Fruit fly (Drosophila melanogaster) whole organism, embryonic: ENCODE data around the gene Rrp45.

Experiments
- ATbp ChIP-seq: fragments of 200-800 bp; sonication (Bioruptor generic); optimal IDR thresholded peaks from 2 replicates; lab custom pipeline; 2017; ENCODE audit warnings: missing biosample characterization, mild to moderate bottlenecking, missing genetic modification characterization, missing genetic modification reagents
- CG10274 ChIP-seq: fragments of 200-800 bp; sonication (Bioruptor generic); optimal IDR thresholded peaks from 3 replicates; lab custom pipeline; 2017; ENCODE audit warnings: missing biosample characterization, mild to moderate bottlenecking, missing genetic modification characterization
- CG10959 ChIP-seq: fragments of 200-800 bp; sonication (Bioruptor generic); IDR thresholded peaks from 2 replicates; pipeline ENCODE4 v1.3.6; 2022; ENCODE audit warnings: missing biosample characterization, missing genetic modification characterization
- CG11456 ChIP-seq: fragments of 200-800 bp; sonication (Bioruptor generic); IDR thresholded peaks from 3 replicates; pipeline ENCODE4 v1.3.6; 2022; ENCODE audit warnings: missing biosample characterization, missing genetic modification characterization
- CG11695 ChIP-seq: fragments of 200-800 bp; sonication (Bioruptor generic); IDR thresholded peaks from 3 replicates; pipeline ENCODE4 v1.3.6; 2022; ENCODE audit warnings: missing biosample characterization, missing genetic modification characterization
- CG13123 ChIP-seq: fragments of 200-800 bp; sonication (Bioruptor generic); optimal IDR thresholded peaks from 2 replicates; lab custom pipeline; 2016; ENCODE audit warnings: missing biosample characterization, missing genetic modification characterization
- CG17186 ChIP-seq: fragments of 200-800 bp; sonication (Bioruptor generic); optimal IDR thresholded peaks from 3 replicates; lab custom pipeline; 2017; ENCODE audit warnings: missing biosample characterization, missing genetic modification reagents, missing genetic modification characterization
- CG17912 ChIP-seq: fragments of 200-800 bp; sonication (Bioruptor generic); optimal IDR thresholded peaks from 2 replicates; lab custom pipeline; 2018; ENCODE audit warnings: missing biosample characterization, mild to moderate bottlenecking, missing genetic modification characterization
- CG18476 ChIP-seq: fragments of 200-800 bp; sonication (Bioruptor generic); optimal IDR thresholded peaks from 2 replicates; lab custom pipeline; 2016; ENCODE audit warnings: missing biosample characterization, mild to moderate bottlenecking, missing genetic modification characterization
- CG32767 ChIP-seq: fragments of 200-800 bp; sonication (Bioruptor generic); IDR thresholded peaks from 2 replicates; pipeline ENCODE4 v1.3.6; 2022; ENCODE audit warnings: missing biosample characterization, missing genetic modification characterization
- CG33213 ChIP-seq: fragments of 200-800 bp; sonication (Bioruptor generic); optimal IDR thresholded peaks from 3 replicates; lab custom pipeline; 2016; ENCODE audit warnings: missing biosample characterization, missing genetic modification characterization
- CG3407 ChIP-seq: fragments of 200-800 bp; sonication (Bioruptor generic); optimal IDR thresholded peaks from 2 replicates; lab custom pipeline; 2018; ENCODE audit warnings: missing biosample characterization, mild to moderate bottlenecking, missing genetic modification characterization
- CG3726 ChIP-seq: fragments of 200-800 bp; sonication (Bioruptor generic); IDR thresholded peaks from 3 replicates; pipeline ENCODE4, ENCODE4 v1.3.6; 2022; ENCODE audit warnings: missing biosample characterization, missing genetic modification characterization
- CG5953 ChIP-seq: fragments of 200-800 bp; sonication (Bioruptor generic); IDR thresholded peaks from 2 replicates; pipeline ENCODE4 v1.3.6; 2022; ENCODE audit warnings: missing biosample characterization, missing genetic modification characterization
- CG6765 ChIP-seq: fragments of 200-800 bp; sonication (Bioruptor generic); optimal IDR thresholded peaks from 3 replicates; lab custom pipeline; 2017; ENCODE audit warnings: missing biosample characterization, mild to moderate bottlenecking, missing genetic modification characterization
- CG7271 ChIP-seq: fragments of 200-800 bp; sonication (Bioruptor generic); optimal IDR thresholded peaks from 2 replicates; lab custom pipeline; 2018; ENCODE audit warnings: missing biosample characterization, mild to moderate bottlenecking, missing genetic modification characterization, moderate library complexity
- Deaf1 ChIP-seq: fragments of 200-800 bp; optimal IDR thresholded peaks from 3 replicates; lab custom pipeline; 2019; ENCODE audit warnings: missing biosample characterization, mild to moderate bottlenecking, missing genetic modification characterization, moderate library complexity
- Eip74EF ChIP-seq, 2 experiments: fragments of 200-800 bp in 1 of 2; fragments of >200 bp in 1 of 2; sonication (Bioruptor generic) in 1 of 2; optimal IDR thresholded peaks; 2 replicates each; lab custom pipeline; 2017 to 2019; ENCODE audit warnings: missing biosample characterization in 2 of 2, missing genetic modification characterization in 2 of 2, mild to moderate bottlenecking in 1 of 2, moderate library complexity in 1 of 2
- HmgZ ChIP-seq: fragments of 200-800 bp; sonication (Bioruptor generic); optimal IDR thresholded peaks from 2 replicates; lab custom pipeline; 2018; ENCODE audit warnings: missing biosample characterization, mild to moderate bottlenecking, missing genetic modification characterization
- Hmr ChIP-seq: fragments of 200-800 bp; sonication (Bioruptor generic); optimal IDR thresholded peaks from 3 replicates; lab custom pipeline; 2017; ENCODE audit warnings: mild to moderate bottlenecking, missing biosample characterization, missing genetic modification reagents, missing genetic modification characterization
- Lim3 ChIP-seq: fragments of 200-800 bp; sonication (Bioruptor generic); IDR thresholded peaks from 2 replicates; pipeline ENCODE4 v1.3.6; 2022; ENCODE audit warnings: missing biosample characterization, missing genetic modification characterization
- Mrtf ChIP-seq: fragments of 200-800 bp; sonication (Bioruptor generic); IDR thresholded peaks from 3 replicates; pipeline ENCODE4 v1.3.6; 2022; ENCODE audit warnings: missing biosample characterization, missing genetic modification characterization
- Nf-YA ChIP-seq: fragments of 200-800 bp; sonication (Bioruptor generic); IDR thresholded peaks from 2 replicates; pipeline ENCODE4 v1.3.6; 2022; ENCODE audit warnings: missing biosample characterization, missing genetic modification characterization
- Nf-YC ChIP-seq: fragments of 200-800 bp; optimal IDR thresholded peaks from 3 replicates; lab custom pipeline; 2019; ENCODE audit warnings: missing biosample characterization, mild to moderate bottlenecking, missing genetic modification characterization, moderate library complexity
- Pdp1 ChIP-seq, 2 experiments: fragments of 200-800 bp; sonication (Bioruptor generic); optimal IDR thresholded peaks; 3 replicates each; lab custom pipeline; 2016; ENCODE audit warnings: missing biosample characterization in 2 of 2, missing genetic modification characterization in 2 of 2, mild to moderate bottlenecking in 1 of 2, moderate library complexity in 1 of 2
- Sox102F ChIP-seq: fragments of 200-800 bp; sonication (Bioruptor generic); optimal IDR thresholded peaks from 2 replicates; lab custom pipeline; 2018; ENCODE audit warnings: missing biosample characterization, mild to moderate bottlenecking, missing genetic modification characterization, moderate library complexity
- Sry-δ ChIP-seq: fragments of 200-800 bp; sonication (Bioruptor generic); optimal IDR thresholded peaks from 2 replicates; lab custom pipeline; 2016; ENCODE audit warnings: missing biosample characterization, missing genetic modification characterization
- bab2 ChIP-seq: fragments of 200-800 bp; sonication (Bioruptor generic); optimal IDR thresholded peaks from 2 replicates; lab custom pipeline; 2016; ENCODE audit warnings: missing biosample characterization, missing genetic modification characterization
- bigmax ChIP-seq: fragments of 200-800 bp; sonication (Bioruptor generic); optimal IDR thresholded peaks from 2 replicates; lab custom pipeline; 2018; ENCODE audit warnings: missing biosample characterization, mild to moderate bottlenecking, missing genetic modification characterization
- cato ChIP-seq: fragments of 200-800 bp; sonication (Bioruptor generic); optimal IDR thresholded peaks from 2 replicates; lab custom pipeline; 2016; ENCODE audit warnings: missing biosample characterization, missing genetic modification characterization, borderline replicate concordance
- dysf ChIP-seq: fragments of 200-800 bp; sonication (Bioruptor generic); IDR thresholded peaks from 3 replicates; pipeline ENCODE4 v1.3.6; 2022; ENCODE audit warnings: missing biosample characterization, missing genetic modification characterization
- gcm ChIP-seq: fragments of 200-800 bp; sonication (Bioruptor generic); optimal IDR thresholded peaks from 2 replicates; lab custom pipeline; 2019; ENCODE audit warnings: missing biosample characterization, mild to moderate bottlenecking, missing genetic modification characterization, moderate library complexity
- h ChIP-seq: fragments of >200 bp; optimal IDR thresholded peaks from 2 replicates; lab custom pipeline; 2017
- hth ChIP-seq: fragments of >200 bp; optimal IDR thresholded peaks from 2 replicates; lab custom pipeline; 2017; ENCODE audit warnings: inconsistent platforms
- jing ChIP-seq: fragments of 200-800 bp; sonication (Bioruptor generic); optimal IDR thresholded peaks from 2 replicates; lab custom pipeline; 2018; ENCODE audit warnings: missing biosample characterization, mild to moderate bottlenecking, missing genetic modification characterization
- ken ChIP-seq: fragments of 200-800 bp; sonication (Bioruptor generic); IDR thresholded peaks from 3 replicates; pipeline ENCODE4 v1.3.6; 2022; ENCODE audit warnings: missing biosample characterization, missing genetic modification characterization
- klu ChIP-seq: fragments of 200-800 bp; sonication (Bioruptor generic); IDR thresholded peaks from 2 replicates; pipeline ENCODE4 v1.3.6; 2022; ENCODE audit warnings: missing biosample characterization, missing genetic modification characterization
- lmd ChIP-seq: fragments of 200-800 bp; sonication (Bioruptor generic); IDR thresholded peaks from 2 replicates; pipeline ENCODE4 v1.3.6; 2022; ENCODE audit warnings: missing biosample characterization, missing genetic modification characterization
- nom ChIP-seq: fragments of 200-800 bp; sonication (Bioruptor generic); optimal IDR thresholded peaks from 2 replicates; lab custom pipeline; 2017; ENCODE audit warnings: missing biosample characterization, missing genetic modification characterization, mild to moderate bottlenecking, moderate library complexity, missing genetic modification reagents
- odd ChIP-seq: fragments of 200-800 bp; sonication (Bioruptor generic); optimal IDR thresholded peaks from 2 replicates; lab custom pipeline; 2017; ENCODE audit warnings: missing biosample characterization, mild to moderate bottlenecking, missing genetic modification characterization
- scrt ChIP-seq: fragments of 200-800 bp; sonication (Bioruptor generic); optimal IDR thresholded peaks from 2 replicates; lab custom pipeline; 2018; ENCODE audit warnings: missing biosample characterization, mild to moderate bottlenecking, missing genetic modification characterization, moderate library complexity
- shn ChIP-seq: fragments of 200-800 bp; sonication (Bioruptor generic); optimal IDR thresholded peaks from 3 replicates; lab custom pipeline; 2016; ENCODE audit warnings: missing biosample characterization, missing genetic modification characterization
- ssp ChIP-seq: fragments of 200-800 bp; sonication (Bioruptor generic); IDR thresholded peaks from 2 replicates; pipeline ENCODE4 v1.3.6; 2022; ENCODE audit warnings: missing biosample characterization, missing genetic modification characterization
- tna ChIP-seq: fragments of 200-800 bp; sonication (Bioruptor generic); IDR thresholded peaks from 2 replicates; pipeline ENCODE4 v1.3.6; 2022; ENCODE audit warnings: missing biosample characterization, missing genetic modification characterization; ENCODE audit not compliant: partially characterized antibody
- tup ChIP-seq: fragments of 200-800 bp; sonication (Bioruptor generic); optimal IDR thresholded peaks from 2 replicates; lab custom pipeline; 2016; ENCODE audit warnings: missing biosample characterization, mild to moderate bottlenecking, missing genetic modification characterization, moderate library complexity
- usp ChIP-seq: fragments of >200 bp; optimal IDR thresholded peaks from 2 replicates; lab custom pipeline; 2017; ENCODE audit warnings: missing biosample characterization, missing genetic modification characterization
- vfl ChIP-seq: fragments of 200-800 bp; sonication (Bioruptor generic); optimal IDR thresholded peaks from 2 replicates; lab custom pipeline; 2016; ENCODE audit warnings: missing biosample characterization, missing genetic modification characterization
- zen2 ChIP-seq: fragments of 200-800 bp; sonication (Bioruptor generic); IDR thresholded peaks from 3 replicates; pipeline ENCODE4 v1.3.6; 2022; ENCODE audit warnings: missing biosample characterization, missing genetic modification characterization; ENCODE audit not compliant: partially characterized antibody

Gene Rrp45

dm6 chrX:16772882-16773827 is 17.9 kb downstream of the Rrp45 start (continued):
- TF ChIP-seq CG5953 (GFP tag; lab: Robert Waterston, UW), result no peak
- peak; percentile 11 for TF ChIP-seq CG18476 (GFP tag; lab: Kevin White, UChicago)
- peak; percentile 65 for TF ChIP-seq lmd (GFP tag; lab: Robert Waterston, UW)
- TF ChIP-seq vfl (GFP tag; lab: Kevin White, UChicago), result no peak
- peak; percentile 78 for TF ChIP-seq CG10959
- TF ChIP-seq CG3407, result no peak
- TF ChIP-seq ATbp, result no peak
- TF ChIP-seq Deaf1 (tag; lab: Kevin White, UChicago), result no peak
- TF ChIP-seq CG33213 (GFP tag; lab: Kevin White, UChicago), result peak; percentile 44
- TF ChIP-seq Sox102F (GFP tag; lab: Kevin White, UChicago), result peak; percentile 22
- no peak for TF ChIP-seq Lim3 (GFP tag; lab: Robert Waterston, UW)
- TF ChIP-seq Hmr (GFP tag; lab: Kevin White, UChicago), result no peak
- peak; percentile 47; the same call in 1 of the 2 replicates for TF ChIP-seq ssp (GFP tag; lab: Robert Waterston, UW)
- peak; percentile 48; the same call in 1 of the 2 replicates for TF ChIP-seq Nf-YA (GFP tag; lab: Robert Waterston, UW)
- TF ChIP-seq Sry-δ (GFP tag; lab: Kevin White, UChicago), result peak; percentile 22
- TF ChIP-seq CG32767, result peak; percentile 58
- TF ChIP-seq CG3726 (GFP tag; lab: Robert Waterston, UW), result peak; percentile 61; the same call in 1 of the 3 replicates
- no peak for TF ChIP-seq CG10274 (GFP tag; lab: Kevin White, UChicago)
- peak; percentile 71 for TF ChIP-seq bab2
- TF ChIP-seq zen2 (GFP tag; lab: Robert Waterston, UW), result no peak
- no peak for TF ChIP-seq tna (GFP tag; lab: Robert Waterston, UW)
- no peak for TF ChIP-seq CG17186
- no peak for TF ChIP-seq usp (GFP tag; lab: Kevin White, UChicago)
- TF ChIP-seq hth (lab: Kevin White, UChicago), result no peak
- no peak for TF ChIP-seq odd (GFP tag; lab: Kevin White, UChicago)
- TF ChIP-seq Pdp1 (GFP tag; optimal IDR thresholded peaks at IDR 0.05; lab: Kevin White, UChicago), result peak; percentile 60 to 66
- TF ChIP-seq CG11456, result 0 out of 3 replicates have a peak, but pooled peaks have one; percentile 40
- 0 out of 3 replicates have a peak, but pooled peaks have one; percentile 16 for TF ChIP-seq Mrtf
- TF ChIP-seq bigmax, result no peak
- peak; percentile 73; the same call in 2 of the 3 replicates for TF ChIP-seq dysf (GFP tag; lab: Robert Waterston, UW)
- peak; percentile 46; the same call in 1 of the 3 replicates for TF ChIP-seq ken
- TF ChIP-seq scrt (GFP tag; lab: Kevin White, UChicago), result no peak
- peak; percentile 17 for TF ChIP-seq nom (GFP tag; lab: Kevin White, UChicago)
- TF ChIP-seq shn (GFP tag; lab: Kevin White, UChicago), result no peak
- TF ChIP-seq cato (GFP tag; lab: Kevin White, UChicago), result peak; percentile 25
- no peak for TF ChIP-seq CG17912
- no peak for TF ChIP-seq h (lab: Kevin White, UChicago)
- no peak for TF ChIP-seq CG6765 (GFP tag; lab: Kevin White, UChicago)
- peak; percentile 65; the same call in 1 of the 3 replicates for TF ChIP-seq CG11695
- peak; percentile 23 for TF ChIP-seq tup
- no peak for TF ChIP-seq klu (GFP tag; lab: Robert Waterston, UW)
- peak in 1 of 2 experiments; percentile 40 for TF ChIP-seq Eip74EF (GFP tag; optimal IDR thresholded peaks at IDR 0.05; lab: Kevin White, UChicago)
- TF ChIP-seq gcm, result peak; percentile 75
- no peak for TF ChIP-seq CG13123 (GFP tag; lab: Kevin White, UChicago)
- TF ChIP-seq jing (GFP tag; lab: Kevin White, UChicago), result peak; percentile 10
- no peak for TF ChIP-seq Nf-YC (tag; lab: Kevin White, UChicago)
- TF ChIP-seq CG7271, result no peak
- TF ChIP-seq HmgZ (tag; lab: Kevin White, UChicago), result no peak
